Worm (Caenorhabditis elegans): ENCODE measurements around the gene W06F12.3.

Gene W06F12.3

ce11 chrIII:13695588-13695987 is 39.2 kb upstream of the W06F12.3 start:
- no peak for TF ChIP-seq unc-39 (tag; optimal IDR thresholded peaks at IDR 0.05)
- TF ChIP-seq ceh-43 (GFP tag; optimal IDR thresholded peaks at IDR 0.05) = no peak
- TF ChIP-seq mab-5 (tag; optimal IDR thresholded peaks at IDR 0.05) = no peak
- TF ChIP-seq tbx-8 (GFP tag; optimal IDR thresholded peaks at IDR 0.05) = no peak
- TF ChIP-seq blmp-1 (tag; optimal IDR thresholded peaks at IDR 0.05) = peak; percentile 78
- TF ChIP-seq nhr-2 (tag; optimal IDR thresholded peaks at IDR 0.05) = no peak

ce11 chrIII:13697822-13698221 is 37.0 kb upstream of the W06F12.3 start:
- no peak for TF ChIP-seq blmp-1 (tag; optimal IDR thresholded peaks at IDR 0.05)
- no peak for TF ChIP-seq flh-1 (GFP tag; optimal IDR thresholded peaks at IDR 0.05)
- TF ChIP-seq hlh-1 (tag; optimal IDR thresholded peaks at IDR 0.05) = peak; percentile 46
- no peak for TF ChIP-seq nhr-12 (tag; optimal IDR thresholded peaks at IDR 0.05)
- no peak for TF ChIP-seq zip-8 (tag; optimal IDR thresholded peaks at IDR 0.05)
- TF ChIP-seq pha-4 (tag; optimal IDR thresholded peaks at IDR 0.05) = no peak
- TF ChIP-seq lin-32 (GFP tag; optimal IDR thresholded peaks at IDR 0.05) = no peak
- no peak for TF ChIP-seq elt-3 (tag; optimal IDR thresholded peaks at IDR 0.05)
- no peak for TF ChIP-seq ham-2 (GFP tag; optimal IDR thresholded peaks at IDR 0.05)
- peak; percentile 31 for TF ChIP-seq ces-1 (GFP tag; optimal IDR thresholded peaks at IDR 0.05)
- TF ChIP-seq mls-2 (tag; optimal IDR thresholded peaks at IDR 0.05) = peak; percentile 14
- no peak for TF ChIP-seq ztf-11 (tag; optimal IDR thresholded peaks at IDR 0.05)
- TF ChIP-seq unc-120 (tag; optimal IDR thresholded peaks at IDR 0.05; ENCODE audit: poor library complexity, severe bottlenecking) = no peak
- TF ChIP-seq mab-5 (tag; optimal IDR thresholded peaks at IDR 0.05) = no peak
- TF ChIP-seq cnd-1 (tag; optimal IDR thresholded peaks at IDR 0.05) = no peak
- no peak for TF ChIP-seq unc-39 (tag; optimal IDR thresholded peaks at IDR 0.05)
- no peak for TF ChIP-seq elt-1 (tag; optimal IDR thresholded peaks at IDR 0.05; ENCODE audit: borderline replicate concordance, insufficient read depth)
- TF ChIP-seq ceh-39 (tag; optimal IDR thresholded peaks at IDR 0.05) = no peak

- TF ChIP-seq flh-1 (GFP tag; optimal IDR thresholded peaks at IDR 0.05) (no peak), drap-1 (GFP tag; optimal IDR thresholded peaks at IDR 0.05) (no peak), ceh-39 (tag; optimal IDR thresholded peaks at IDR 0.05) (no peak), ceh-43 (GFP tag; optimal IDR thresholded peaks at IDR 0.05) (no peak), bed-3 (GFP tag; optimal IDR thresholded peaks at IDR 0.05) (no peak), hlh-1 (tag; optimal IDR thresholded peaks at IDR 0.05) (no peak), blmp-1 (tag; optimal IDR thresholded peaks at IDR 0.05) (no peak), sem-2 (GFP tag; optimal IDR thresholded peaks at IDR 0.05) (no peak), pha-4 (tag; optimal IDR thresholded peaks at IDR 0.05) (no peak), sptf-1 (tag; optimal IDR thresholded peaks at IDR 0.05) (no peak), unc-39 (tag; optimal IDR thresholded peaks at IDR 0.05) (no peak), nhr-237 (tag; optimal IDR thresholded peaks at IDR 0.05) (no peak), mab-5 (tag; optimal IDR thresholded peaks at IDR 0.05) (no peak), elt-1 (tag; optimal IDR thresholded peaks at IDR 0.05; ENCODE audit: borderline replicate concordance, insufficient read depth) (no peak), mep-1 (tag; optimal IDR thresholded peaks at IDR 0.05) (no peak)
These were observed 33.1 kb upstream of the W06F12.3 start, which contains the start of gene lit-1 for ce11 chrIII:13701691-13702090. Gene lit-1 (plus strand): TSS chrIII:13701991.

ce11 chrIII:13708415-13708814 is 26.4 kb upstream of the W06F12.3 start:
- TF ChIP-seq nhr-12 (tag; optimal IDR thresholded peaks at IDR 0.05) = no peak
- no peak for TF ChIP-seq ztf-11 (tag; optimal IDR thresholded peaks at IDR 0.05)
- TF ChIP-seq lin-13 (tag; optimal IDR thresholded peaks at IDR 0.05) = no peak
- no peak for TF ChIP-seq elt-3 (tag; optimal IDR thresholded peaks at IDR 0.05)
- no peak for TF ChIP-seq sptf-1 (tag; optimal IDR thresholded peaks at IDR 0.05)
- no peak for TF ChIP-seq ces-1 (GFP tag; optimal IDR thresholded peaks at IDR 0.05)
- no peak for TF ChIP-seq ceh-39 (tag; optimal IDR thresholded peaks at IDR 0.05)
- no peak for TF ChIP-seq mep-1 (tag; optimal IDR thresholded peaks at IDR 0.05)
- TF ChIP-seq unc-62 (GFP tag; optimal IDR thresholded peaks at IDR 0.05) = no peak

ce11 chrIII:13709122-13709521 is 25.7 kb upstream of the W06F12.3 start:
- no peak for TF ChIP-seq lsy-2 (tag; optimal IDR thresholded peaks at IDR 0.05)
- TF ChIP-seq ceh-83 (GFP tag; optimal IDR thresholded peaks at IDR 0.05) = no peak
- peak; percentile 48 for TF ChIP-seq blmp-1 (tag; optimal IDR thresholded peaks at IDR 0.05)
- peak; percentile 43 for TF ChIP-seq hlh-1 (tag; optimal IDR thresholded peaks at IDR 0.05)

Data from whole organism, mixed stage, embryonic.